Fruit fly (Drosophila melanogaster): ENCODE data around the gene CG7829.

CG7829 gene

dm6 chr3R:29774360-29775193 lies 43.0 kb downstream of the CG7829 start (continued):
- TF ChIP-seq chinmo (GFP tag; IDR thresholded peaks at IDR 0.05; ENCODE audit: partially characterized antibody) = peak; percentile 97
- no peak for TF ChIP-seq CG2202 (tag; optimal IDR thresholded peaks at IDR 0.05)
- no peak for TF ChIP-seq CG31441 (GFP tag; IDR thresholded peaks at IDR 0.05)
- 0 out of 2 replicates have a peak, but pooled peaks have one; percentile 25 for TF ChIP-seq onecut (GFP tag; IDR thresholded peaks at IDR 0.05)
- TF ChIP-seq CG7987 (GFP tag; optimal IDR thresholded peaks at IDR 0.05) = peak; percentile 43
- peak; percentile 38 for TF ChIP-seq cad (GFP tag; optimal IDR thresholded peaks at IDR 0.05)
- peak; percentile 29 for TF ChIP-seq pros (GFP tag; optimal IDR thresholded peaks at IDR 0.05)
- 0 out of 2 replicates have a peak, but pooled peaks have one; percentile 37 for TF ChIP-seq Drgx (GFP tag; IDR thresholded peaks at IDR 0.05)
- peak; percentile 43; the same call in 1 of the 2 replicates for TF ChIP-seq Scr (GFP tag; IDR thresholded peaks at IDR 0.05; ENCODE audit: partially characterized antibody)
- TF ChIP-seq CG13296 (GFP tag; optimal IDR thresholded peaks at IDR 0.05) = peak; percentile 18
- TF ChIP-seq BtbVII (GFP tag; optimal IDR thresholded peaks at IDR 0.05) = peak; percentile 26
- peak; percentile 31 for TF ChIP-seq sens (GFP tag)
- peak; percentile 20 for TF ChIP-seq kah (GFP tag; optimal IDR thresholded peaks at IDR 0.05)
- TF ChIP-seq CrebB (tag; optimal IDR thresholded peaks at IDR 0.05) = peak; percentile 56
- peak; percentile 30; the same call in 1 of the 3 replicates for TF ChIP-seq mld (GFP tag; IDR thresholded peaks at IDR 0.05; ENCODE audit: partially characterized antibody)
- TF ChIP-seq Hr78 (GFP tag; optimal IDR thresholded peaks at IDR 0.05) = no peak
- peak; percentile 57; the same call in 1 of the 3 replicates for TF ChIP-seq ci (GFP tag; IDR thresholded peaks at IDR 0.05)
- TF ChIP-seq CG8290 (GFP tag; optimal IDR thresholded peaks at IDR 0.05) = no peak
- peak in 1 of 2 experiments; percentile 21 for TF ChIP-seq CG8290 (tag; optimal IDR thresholded peaks at IDR 0.05)
- TF ChIP-seq CG33557 (GFP tag; optimal IDR thresholded peaks at IDR 0.05) = peak; percentile 43
- TF ChIP-seq CG8359 (GFP tag; optimal IDR thresholded peaks at IDR 0.05; ENCODE audit: borderline replicate concordance) = peak; percentile 20
- peak in 1 of 3 experiments; percentile 15 for TF ChIP-seq Stat92E (GFP tag; optimal IDR thresholded peaks at IDR 0.05)
- peak; percentile 98 for TF ChIP-seq sd (tag; optimal IDR thresholded peaks at IDR 0.05)
- TF ChIP-seq PHDP (tag; optimal IDR thresholded peaks at IDR 0.05) = peak; percentile 4
- peak; percentile 8 for TF ChIP-seq CG7745 (tag; optimal IDR thresholded peaks at IDR 0.05)
- TF ChIP-seq CG9876 (GFP tag; optimal IDR thresholded peaks at IDR 0.05) = no peak
- TF ChIP-seq pum (GFP tag; optimal IDR thresholded peaks at IDR 0.05) = no peak
- no peak for TF ChIP-seq CG18476 (GFP tag; optimal IDR thresholded peaks at IDR 0.05)
- peak; percentile 29 for TF ChIP-seq CG12071 (GFP tag; optimal IDR thresholded peaks at IDR 0.05)
- TF ChIP-seq D (optimal IDR thresholded peaks at IDR 0.05) = peak; percentile 87
- TF ChIP-seq D (GFP tag; optimal IDR thresholded peaks at IDR 0.05) = no peak
- peak; percentile 82 for TF ChIP-seq cg (GFP tag; optimal IDR thresholded peaks at IDR 0.05)
- TF ChIP-seq inv (GFP tag; IDR thresholded peaks at IDR 0.05; ENCODE audit: partially characterized antibody) = no peak
- no peak for TF ChIP-seq tin (GFP tag; optimal IDR thresholded peaks at IDR 0.05)
- TF ChIP-seq zen2 (GFP tag; IDR thresholded peaks at IDR 0.05; ENCODE audit: partially characterized antibody) = peak; percentile 83; the same call in 2 of the 3 replicates
- TF ChIP-seq YL-1 (GFP tag; optimal IDR thresholded peaks at IDR 0.05) = peak; percentile 8
- peak; percentile 49; the same call in 1 of the 2 replicates for TF ChIP-seq tna (GFP tag; IDR thresholded peaks at IDR 0.05; ENCODE audit: partially characterized antibody)
- TF ChIP-seq pfk (GFP tag; optimal IDR thresholded peaks at IDR 0.05) = peak; percentile 48
- peak; percentile 95 for TF ChIP-seq CG15514 (GFP tag; optimal IDR thresholded peaks at IDR 0.05)
- no peak for TF ChIP-seq zf30C (GFP tag; optimal IDR thresholded peaks at IDR 0.05)
- peak; percentile 65 for TF ChIP-seq chm (GFP tag; IDR thresholded peaks at IDR 0.05)
- TF ChIP-seq sqz (GFP tag; optimal IDR thresholded peaks at IDR 0.05) = peak; percentile 54
- TF ChIP-seq CG17912 (GFP tag; optimal IDR thresholded peaks at IDR 0.05) = no peak
- TF ChIP-seq Dll (GFP tag; IDR thresholded peaks at IDR 0.05; ENCODE audit: partially characterized antibody) = peak; percentile 62; the same call in 3 of the 4 replicates
- peak; percentile 100 for TF ChIP-seq Trl (optimal IDR thresholded peaks at IDR 0.05)
- peak; percentile 65 for TF ChIP-seq Trl (GFP tag; optimal IDR thresholded peaks at IDR 0.05)
- no peak for TF ChIP-seq btn (GFP tag; optimal IDR thresholded peaks at IDR 0.05)

All from whole organism, embryonic.